Fruit fly (Drosophila melanogaster): ENCODE results near the gene dbe.

The dbe gene

DNA sequence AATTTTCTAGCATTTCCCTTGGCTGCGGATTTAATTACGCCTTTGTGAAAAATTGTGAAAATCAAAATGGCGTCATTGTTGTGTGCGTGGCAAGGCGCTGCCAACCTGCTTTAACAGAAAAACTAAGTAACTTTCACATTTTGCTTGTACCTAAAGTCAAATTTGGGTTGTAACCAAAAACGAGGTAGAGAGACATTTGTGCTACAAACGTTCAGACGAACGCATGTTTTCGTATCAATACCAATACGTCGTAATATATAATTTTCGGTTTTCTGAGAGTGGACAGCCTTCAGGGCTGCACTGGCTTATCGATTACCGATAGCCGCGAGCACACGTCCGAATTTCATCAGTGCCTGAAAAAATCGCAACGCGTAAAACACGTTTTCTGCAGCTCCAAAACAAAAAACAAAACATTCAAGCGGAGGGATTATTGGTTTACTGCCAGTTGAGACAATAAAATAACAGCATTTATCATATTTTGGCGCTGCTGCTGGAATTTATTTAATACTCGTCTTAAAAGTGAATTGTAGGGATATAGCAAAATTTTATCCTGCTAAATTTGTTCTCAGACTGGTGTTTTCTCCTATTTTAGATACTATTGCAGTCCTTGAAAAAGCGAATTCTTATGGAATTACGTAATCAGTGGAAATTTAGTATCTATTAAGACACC, 1.2 kb upstream of the dbe start:
- TF ChIP-seq CG8478 (optimal IDR thresholded peaks at IDR 0.05) (no peak), CTCF (optimal IDR thresholded peaks at IDR 0.05) (peak in 1 of 2 experiments; percentile 43)

DNA sequence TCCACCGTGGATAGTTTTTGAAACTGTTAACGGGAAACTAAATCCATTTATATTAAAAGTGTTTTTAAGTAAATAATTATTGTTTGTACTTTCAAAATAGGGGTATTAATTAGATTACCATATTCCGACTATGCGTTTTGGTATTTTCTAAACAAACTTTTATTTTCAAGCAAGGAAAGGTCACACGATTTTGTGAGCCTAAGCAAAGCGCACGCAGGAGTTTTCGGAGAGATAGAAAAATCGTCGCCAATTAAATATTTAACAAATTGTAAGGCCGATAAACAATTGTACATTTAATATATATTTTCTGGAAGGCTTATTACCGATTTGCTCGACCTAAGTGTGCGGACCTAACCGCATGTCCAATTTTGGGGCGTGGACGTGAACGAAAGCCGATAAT, 628 bp upstream of the dbe start, which contains the start of gene PNUTS:
TSS of gene PNUTS (plus strand) at position 181 of the 400 bp plus-strand sequence.
- no peak for TF ChIP-seq CG8478 (optimal IDR thresholded peaks at IDR 0.05)
- no peak for TF ChIP-seq CTCF (optimal IDR thresholded peaks at IDR 0.05)

DNA sequence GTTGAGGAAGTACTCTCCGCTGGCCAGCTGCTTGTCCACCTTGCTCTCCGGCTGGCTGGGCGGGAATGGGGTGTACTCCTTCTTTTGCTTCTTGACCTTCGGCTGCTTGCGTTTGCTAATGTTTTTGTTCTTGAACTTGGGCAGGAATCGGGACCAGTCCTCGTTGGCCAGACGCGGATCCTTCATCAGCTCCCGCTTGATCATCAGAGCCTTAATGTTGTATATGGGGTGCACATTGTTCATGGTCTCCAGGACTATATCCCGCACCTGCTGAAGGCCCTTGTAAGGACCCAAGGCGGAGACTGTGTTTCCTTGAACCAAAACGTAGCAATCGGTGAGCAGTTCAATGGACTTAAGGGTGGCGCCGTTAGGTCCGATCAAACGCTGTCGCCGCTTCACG, 696 bp downstream of the dbe start:
- TF ChIP-seq CG8478 (optimal IDR thresholded peaks at IDR 0.05) (no peak), CTCF (optimal IDR thresholded peaks at IDR 0.05) (no peak)

DNA sequence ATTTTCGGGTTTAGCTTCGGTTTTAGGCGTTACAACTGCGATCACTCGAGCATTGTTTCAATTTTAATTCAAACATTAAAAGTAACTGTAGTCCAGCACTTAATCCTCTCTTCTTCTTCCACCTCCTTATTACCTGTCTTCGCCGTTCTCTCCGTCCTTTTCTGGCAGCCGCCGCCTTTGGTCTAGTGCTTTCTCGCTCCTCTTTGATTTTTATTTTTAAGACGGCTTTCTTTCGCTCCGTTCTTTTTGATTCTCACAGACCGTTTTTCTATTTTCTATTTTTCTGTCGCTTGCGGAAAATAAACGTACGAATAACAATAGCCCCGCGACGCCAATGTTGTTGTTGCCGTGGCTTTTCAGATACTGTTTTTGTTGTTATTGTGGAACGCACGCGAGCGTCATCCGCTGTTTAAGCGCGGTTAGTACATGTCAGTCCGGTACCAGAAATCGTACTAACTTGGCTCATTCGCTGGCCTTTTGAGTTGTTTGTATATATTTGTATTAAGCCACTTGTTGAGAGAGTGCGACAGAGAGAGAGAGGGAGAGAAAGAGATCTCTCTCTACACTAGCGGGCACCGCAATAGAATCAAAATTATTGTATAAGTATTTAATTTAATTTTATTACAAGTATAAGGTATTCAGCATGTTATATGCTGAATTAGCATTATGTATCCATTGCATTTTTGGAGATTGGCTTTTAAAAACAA, 1.6 kb downstream of the dbe start, which contains the start of gene aru:
TSS of gene aru (minus strand) at position 456 of the 707 bp plus-strand sequence.
- no peak for TF ChIP-seq CG8478 (optimal IDR thresholded peaks at IDR 0.05)
- TF ChIP-seq CTCF (optimal IDR thresholded peaks at IDR 0.05) = no peak

DNA sequence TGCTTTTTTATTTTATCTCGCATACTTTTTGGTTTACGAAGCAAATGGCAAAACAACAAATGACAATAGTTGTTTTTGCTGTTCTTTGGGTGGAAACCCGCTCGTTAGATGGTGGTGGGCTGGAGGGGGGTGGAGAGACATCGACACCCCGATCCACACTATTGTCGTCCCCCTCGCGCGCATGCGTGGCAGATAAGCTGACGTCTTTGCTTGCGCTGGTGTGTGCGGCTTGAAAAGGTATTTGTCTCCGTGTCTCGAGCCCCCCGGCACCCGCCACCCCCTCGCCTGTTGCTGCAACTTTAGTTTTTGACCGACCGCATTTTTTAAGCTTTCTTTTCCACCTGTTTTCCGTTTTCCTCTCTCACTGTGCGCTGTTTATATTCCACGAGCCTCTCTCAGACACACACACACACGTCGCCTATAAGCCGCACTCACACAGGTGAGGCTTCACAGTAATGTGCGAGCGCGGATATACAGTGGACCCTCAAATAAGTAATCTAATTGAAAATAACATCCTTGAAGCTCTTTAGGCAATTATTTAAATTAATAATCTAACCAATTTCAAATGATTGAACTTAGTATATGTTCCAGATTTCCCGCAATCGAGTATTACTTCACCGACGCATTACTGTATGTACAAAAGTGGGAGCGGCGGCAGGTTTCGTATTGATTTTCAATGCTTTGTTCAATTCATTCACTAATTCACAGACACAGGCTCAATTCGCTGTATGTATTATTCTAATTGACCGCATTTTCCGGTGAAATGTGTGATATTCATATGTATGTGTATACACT, 2.5 kb downstream of the dbe start:
- TF ChIP-seq CTCF (optimal IDR thresholded peaks at IDR 0.05) = no peak
- TF ChIP-seq CG8478 (optimal IDR thresholded peaks at IDR 0.05) = no peak

DNA sequence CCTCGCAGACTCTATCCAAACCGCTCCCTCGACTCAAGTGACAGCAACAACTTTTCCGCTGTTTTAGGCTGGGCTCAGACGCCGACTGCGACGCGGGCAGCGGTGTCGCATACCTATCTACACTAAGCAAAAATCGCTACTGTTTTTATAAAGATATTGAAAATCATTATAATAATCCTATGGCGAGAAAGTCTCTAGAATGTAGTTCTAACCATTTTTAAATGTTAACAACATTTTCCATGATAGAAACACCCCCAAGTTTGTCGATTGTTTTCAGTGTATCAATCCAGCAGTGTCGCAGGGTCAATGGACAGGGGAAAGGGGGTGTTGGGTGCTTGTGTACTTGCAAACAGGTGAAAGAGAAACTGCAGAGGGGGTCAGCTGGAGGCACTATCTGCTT, 3.8 kb downstream of the dbe start:
- TF ChIP-seq CTCF (optimal IDR thresholded peaks at IDR 0.05) (no peak), CG8478 (optimal IDR thresholded peaks at IDR 0.05) (no peak)

DNA sequence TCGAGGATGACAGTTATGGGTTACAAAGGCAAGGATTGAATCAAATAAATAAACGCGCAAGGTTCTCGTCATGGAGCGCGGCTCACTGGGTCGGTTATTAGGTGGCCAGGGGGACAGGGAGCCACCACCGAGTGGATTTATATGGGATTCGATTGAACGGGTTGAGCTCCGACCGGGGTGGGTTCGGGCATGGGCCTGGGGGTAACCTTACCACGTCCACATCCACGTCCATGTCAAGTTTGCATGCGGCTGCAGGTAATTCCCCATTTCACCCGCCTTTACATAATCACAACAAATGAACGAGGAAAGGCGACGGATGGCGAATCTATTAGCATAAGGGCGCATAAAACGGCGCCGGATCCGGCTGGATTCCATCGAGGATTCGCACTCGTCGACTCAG, 9.8 kb downstream of the dbe start, which contains the start of gene CG13950:
TSS of gene CG13950 (plus strand) at position 301 of the 400 bp plus-strand sequence.
- no peak for TF ChIP-seq CTCF (optimal IDR thresholded peaks at IDR 0.05)

DNA sequence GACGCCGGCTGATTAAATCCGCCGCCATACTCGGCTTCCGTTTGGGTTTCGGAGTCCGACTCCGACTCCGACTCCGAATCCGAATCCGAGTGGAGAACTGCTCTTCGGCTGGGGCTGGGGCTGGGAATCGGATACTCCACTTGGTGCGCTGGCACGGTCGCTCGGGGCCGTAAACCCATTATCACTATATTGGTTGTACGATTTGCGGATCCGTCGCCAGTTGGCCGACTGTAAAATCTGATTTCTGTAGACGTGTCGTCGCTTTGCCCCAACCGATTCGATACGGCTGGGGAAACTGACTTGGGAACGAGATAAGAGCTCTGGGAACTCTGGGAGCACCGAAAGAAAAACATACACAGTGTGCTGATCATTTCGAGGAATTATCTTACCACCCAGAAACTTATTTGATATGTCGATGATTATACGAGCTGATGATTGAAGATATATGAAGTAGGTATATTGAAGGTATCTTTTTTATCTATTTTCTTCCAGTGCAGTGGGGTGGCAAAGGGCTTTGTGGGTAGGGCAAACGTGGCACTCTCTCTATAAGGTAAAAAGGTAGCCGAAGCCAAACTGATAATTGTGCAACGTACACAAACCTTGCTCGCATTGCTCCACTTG, 11.7 kb downstream of the dbe start:
- TF ChIP-seq CG8478 (optimal IDR thresholded peaks at IDR 0.05) (no peak), CTCF (optimal IDR thresholded peaks at IDR 0.05) (no peak)

DNA sequence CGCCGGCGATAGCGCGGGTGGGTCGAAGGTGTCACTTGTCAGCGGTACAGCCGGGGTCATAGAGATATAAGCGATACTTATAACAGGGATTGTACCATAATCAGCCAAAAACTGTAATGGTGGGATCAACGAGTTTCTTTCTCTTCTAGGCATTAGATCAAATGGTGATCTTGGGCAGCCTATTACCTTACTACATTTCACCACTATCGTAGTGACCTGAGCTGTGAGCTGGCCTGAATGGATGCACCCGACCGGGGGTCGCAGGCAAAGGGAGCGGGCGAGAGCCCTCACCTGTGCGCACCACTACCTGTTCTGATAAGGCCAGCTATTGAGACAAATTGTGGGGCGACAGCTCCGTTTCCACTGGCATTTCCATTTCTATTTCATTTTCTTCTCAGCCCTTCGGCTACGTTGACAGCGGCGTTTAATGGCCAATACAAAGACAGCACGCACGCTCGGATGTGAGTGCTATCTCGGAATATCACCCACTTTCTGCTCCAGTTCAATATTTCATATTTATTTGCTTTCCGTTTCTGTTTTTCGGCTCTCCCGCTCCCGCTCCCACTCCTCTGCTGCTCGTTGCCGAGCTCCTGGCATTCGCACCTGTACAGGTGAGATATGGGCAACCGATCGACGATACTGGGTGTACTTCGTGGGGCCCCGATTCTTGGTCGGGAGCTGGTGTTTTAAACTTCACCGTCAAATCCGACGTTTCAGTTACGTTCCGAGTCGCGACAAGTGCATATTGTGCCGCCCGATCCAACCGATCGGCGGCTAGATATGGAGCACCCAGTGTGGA, 12.8 kb downstream of the dbe start:
- TF ChIP-seq CTCF (optimal IDR thresholded peaks at IDR 0.05) (peak in 1 of 2 experiments; percentile 1), CG8478 (optimal IDR thresholded peaks at IDR 0.05) (no peak)

DNA sequence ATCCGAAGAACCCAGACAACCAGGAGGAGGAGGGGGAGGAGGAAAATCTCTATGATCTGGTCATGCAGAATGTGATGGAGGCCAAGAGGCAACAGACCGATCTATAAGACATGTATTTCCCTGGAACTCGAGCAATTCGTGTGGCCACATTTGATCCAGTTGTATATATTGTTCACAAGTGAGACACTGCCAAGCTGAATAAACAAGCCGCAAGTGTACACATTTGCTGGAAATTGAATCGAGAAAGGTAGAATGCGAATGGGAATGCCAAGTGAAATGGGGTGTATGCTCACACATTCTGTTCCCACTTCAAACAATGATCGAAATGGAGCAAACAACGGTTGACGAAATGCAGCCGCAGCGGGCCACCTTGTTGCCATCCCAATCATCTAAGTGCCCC, 13.7 kb downstream of the dbe start:
- no peak for TF ChIP-seq CG8478 (optimal IDR thresholded peaks at IDR 0.05)
- no peak for TF ChIP-seq CTCF (optimal IDR thresholded peaks at IDR 0.05)

DNA sequence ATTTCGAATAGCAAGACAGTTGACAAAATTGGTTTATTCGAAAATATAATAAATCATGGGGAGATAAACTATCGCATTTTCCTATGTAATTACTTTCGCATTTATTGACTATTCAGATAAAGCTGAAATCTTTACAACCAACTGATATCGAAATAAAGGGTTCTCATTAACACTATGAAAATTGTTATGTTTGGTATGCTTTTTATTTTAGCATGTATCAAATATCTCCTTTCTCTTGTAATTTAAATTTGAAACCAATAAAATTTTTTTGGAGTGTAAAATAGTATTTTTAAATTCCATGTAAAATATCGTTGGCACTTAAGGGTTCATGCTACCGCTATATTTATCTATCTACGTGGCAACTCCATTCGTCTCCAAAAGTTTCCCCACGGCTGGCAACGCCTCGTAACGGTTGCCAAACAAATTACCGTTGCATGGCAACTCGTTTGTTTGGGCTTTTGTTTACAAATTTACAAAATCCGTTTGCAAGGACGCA, 14.6 kb downstream of the dbe start, which contains the start of gene CG13949:
TSS of gene CG13949 (plus strand) at position 286 of the 496 bp plus-strand sequence.
- TF ChIP-seq CG8478 (optimal IDR thresholded peaks at IDR 0.05) (no peak), CTCF (optimal IDR thresholded peaks at IDR 0.05) (peak; percentile 59 to 78)

DNA sequence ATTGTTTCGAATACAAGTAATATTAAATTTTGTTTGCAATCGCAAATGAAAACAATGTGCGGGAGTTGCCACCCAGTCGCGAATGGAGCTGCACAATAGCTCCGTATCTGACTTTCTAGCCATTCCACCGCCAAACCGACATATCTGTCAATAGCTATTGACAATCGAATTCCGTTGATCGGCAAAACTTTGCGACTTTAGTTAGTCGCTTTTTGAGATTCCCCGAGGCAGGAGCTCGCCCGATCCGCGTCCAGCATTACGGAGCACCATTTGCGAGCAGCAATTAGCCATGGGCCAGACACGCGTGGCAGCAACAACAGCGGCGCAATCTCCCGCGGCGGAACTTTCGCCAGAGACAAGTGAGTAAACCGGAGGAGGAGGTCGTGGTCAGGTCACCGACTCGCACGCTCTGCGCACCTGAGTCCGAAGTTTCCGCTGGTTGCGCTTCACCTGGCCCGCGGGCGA, 17.0 kb downstream of the dbe start, which contains the start of the genes CG4291 and kraken:
TSS of gene CG4291 (minus strand) at position 84 of the 465 bp plus-strand sequence.
TSS of gene kraken (plus strand) at position 122 of the 465 bp plus-strand sequence.
- TF ChIP-seq CTCF (optimal IDR thresholded peaks at IDR 0.05) (peak in 1 of 2 experiments; percentile 39), CG8478 (optimal IDR thresholded peaks at IDR 0.05) (no peak)

DNA sequence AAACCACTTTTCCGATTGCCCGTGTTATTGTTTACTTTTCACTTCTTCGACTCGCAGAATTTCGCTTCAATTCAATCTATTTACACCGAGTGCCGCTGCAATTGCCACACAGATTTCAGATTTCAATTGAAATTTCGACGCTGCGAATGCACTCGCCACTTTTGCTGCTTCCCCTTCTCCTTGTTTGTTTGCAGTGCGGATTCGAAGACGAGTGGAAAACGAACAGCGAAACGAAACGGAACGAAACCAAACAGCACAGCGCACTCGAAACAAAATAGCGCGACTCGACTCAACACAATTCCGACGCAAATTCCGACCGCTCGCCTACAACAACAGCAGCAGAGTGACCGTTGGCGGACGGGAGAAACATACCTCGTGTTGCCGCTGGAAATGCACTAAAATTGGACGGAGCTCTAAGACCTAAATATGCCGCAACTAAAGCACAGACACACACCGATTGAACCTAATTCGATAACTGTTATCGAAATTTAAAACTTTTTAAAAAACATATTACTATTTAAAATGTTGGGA, 18.9 kb downstream of the dbe start, which contains the start of gene drongo:
TSS of gene drongo (minus strand) at position 345 of the 531 bp plus-strand sequence.
- TF ChIP-seq CG8478 (optimal IDR thresholded peaks at IDR 0.05) (no peak), CTCF (optimal IDR thresholded peaks at IDR 0.05) (peak; percentile 41 to 49)
